Worm (Caenorhabditis elegans): Measurements from ENCODE around the gene syg-2.

DNA sequence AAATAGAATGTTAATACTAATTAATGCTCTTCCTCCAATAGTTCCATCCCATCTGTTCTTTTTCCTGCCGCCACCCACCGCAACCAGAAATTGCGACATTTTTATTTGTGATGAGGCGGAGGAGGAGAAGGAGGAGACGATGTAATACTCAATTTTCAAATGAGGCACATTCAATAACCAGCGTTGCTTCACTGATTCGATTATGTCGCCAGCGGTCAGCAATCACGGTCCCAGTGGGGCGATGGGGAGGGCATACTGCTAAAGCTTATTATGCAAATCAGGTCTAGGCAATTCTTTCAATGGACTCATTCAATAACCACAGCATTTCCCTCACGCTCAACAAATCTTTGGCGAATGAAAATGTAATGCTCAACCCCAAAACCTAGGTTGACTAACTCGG is 5.5 kb upstream of the syg-2 start:
- TF ChIP-seq ama-1 (optimal IDR thresholded peaks at IDR 0.05): no peak
- TF ChIP-seq ama-1 (GFP tag; optimal IDR thresholded peaks at IDR 0.05): no peak
- TF ChIP-seq snpc-1.3 (tag; optimal IDR thresholded peaks at IDR 0.05; ENCODE audit: insufficient read depth): no peak
- TF ChIP-seq nfya-1 (tag; optimal IDR thresholded peaks at IDR 0.05; ENCODE audit: borderline replicate concordance, insufficient read depth): no peak
- TF ChIP-seq unc-62 (GFP tag; optimal IDR thresholded peaks at IDR 0.05): no peak
- no peak for TF ChIP-seq F33H1.4 (GFP tag; IDR thresholded peaks at IDR 0.05)
- TF ChIP-seq repo-1 (tag; optimal IDR thresholded peaks at IDR 0.05): no peak
- no peak for TF ChIP-seq snpc-4 (GFP tag; optimal IDR thresholded peaks at IDR 0.05)
- TF ChIP-seq snpc-4 (tag; optimal IDR thresholded peaks at IDR 0.05): no peak
- TF ChIP-seq tlf-1 (GFP tag; optimal IDR thresholded peaks at IDR 0.05): no peak
- TF ChIP-seq K12H6.12 (tag; optimal IDR thresholded peaks at IDR 0.05): no peak
- no peak for TF ChIP-seq F37B4.10 (GFP tag; IDR thresholded peaks at IDR 0.05)
- no peak for TF ChIP-seq attf-6 (GFP tag; IDR thresholded peaks at IDR 0.05)
- no peak for TF ChIP-seq cebp-2 (GFP tag; IDR thresholded peaks at IDR 0.05)
- no peak for TF ChIP-seq madf-8 (GFP tag; conservative IDR thresholded peaks at IDR 0.05)
- no peak for TF ChIP-seq hmg-1.2 (GFP tag; IDR thresholded peaks at IDR 0.05)

Measured in whole organism, young adult.